Fruit fly (Drosophila melanogaster): ENCODE data around the gene CIAPIN1.

The CIAPIN1 gene

dm6 chr2L:15009703-15010102 is 29.0 kb downstream of the CIAPIN1 start, which contains the start of the genes THG and Rnmt (continued):
- TF ChIP-seq CG5953 (GFP tag; IDR thresholded peaks at IDR 0.05) (peak; percentile 71), CG30020 (tag; optimal IDR thresholded peaks at IDR 0.05) (peak; percentile 60), cas (GFP tag; IDR thresholded peaks at IDR 0.05) (peak; percentile 80), fd64A (GFP tag; optimal IDR thresholded peaks at IDR 0.05) (no peak), Max (GFP tag; optimal IDR thresholded peaks at IDR 0.05) (peak; percentile 79), CG17186 (GFP tag; optimal IDR thresholded peaks at IDR 0.05) (peak; percentile 29), CG6654 (GFP tag; optimal IDR thresholded peaks at IDR 0.05) (no peak), CG7556 (GFP tag; optimal IDR thresholded peaks at IDR 0.05) (peak; percentile 84), CG8388 (GFP tag; optimal IDR thresholded peaks at IDR 0.05) (peak; percentile 81), peb (GFP tag; IDR thresholded peaks at IDR 0.05) (peak; percentile 62), gce (GFP tag; IDR thresholded peaks at IDR 0.05) (peak; percentile 83; the same call in 2 of the 3 replicates), CG6175 (GFP tag; IDR thresholded peaks at IDR 0.05) (peak; percentile 71), CG1832 (GFP tag; optimal IDR thresholded peaks at IDR 0.05) (no peak), ttk (GFP tag; IDR thresholded peaks at IDR 0.05) (peak; percentile 86), CG17359 (tag; optimal IDR thresholded peaks at IDR 0.05) (peak; percentile 72), CG12299 (tag; optimal IDR thresholded peaks at IDR 0.05) (peak; percentile 81), vfl (GFP tag; optimal IDR thresholded peaks at IDR 0.05) (peak; percentile 71), nau (GFP tag; optimal IDR thresholded peaks at IDR 0.05) (peak; percentile 55), sens (GFP tag) (peak; percentile 96), CG2199 (GFP tag; IDR thresholded peaks at IDR 0.05) (peak; percentile 56; the same call in 1 of the 3 replicates), CG2202 (tag; optimal IDR thresholded peaks at IDR 0.05) (peak; percentile 72), CG17912 (GFP tag; optimal IDR thresholded peaks at IDR 0.05) (peak; percentile 2), crol (GFP tag; IDR thresholded peaks at IDR 0.05) (peak; percentile 33; the same call in 1 of the 2 replicates), wek (GFP tag; optimal IDR thresholded peaks at IDR 0.05) (no peak), CG30403 (GFP tag; optimal IDR thresholded peaks at IDR 0.05) (peak; percentile 93), knrl (GFP tag; IDR thresholded peaks at IDR 0.05; ENCODE audit: partially characterized antibody) (peak; percentile 89), CG4707 (GFP tag; optimal IDR thresholded peaks at IDR 0.05) (peak; percentile 20), grn (GFP tag; optimal IDR thresholded peaks at IDR 0.05) (no peak), CG3407 (GFP tag; optimal IDR thresholded peaks at IDR 0.05) (peak; percentile 68), CG8765 (GFP tag; IDR thresholded peaks at IDR 0.05) (peak; percentile 68), PHDP (tag; optimal IDR thresholded peaks at IDR 0.05) (peak; percentile 90), ro (GFP tag; IDR thresholded peaks at IDR 0.05) (peak; percentile 36; the same call in 1 of the 2 replicates), Lhr (GFP tag; optimal IDR thresholded peaks at IDR 0.05) (peak; percentile 58), Vsx1 (GFP tag; optimal IDR thresholded peaks at IDR 0.05) (no peak), CG16813 (GFP tag; IDR thresholded peaks at IDR 0.05; ENCODE audit: partially characterized antibody) (peak; percentile 86), ERR (GFP tag; optimal IDR thresholded peaks at IDR 0.05) (peak; percentile 31), emc (GFP tag; optimal IDR thresholded peaks at IDR 0.05) (no peak), CG9817 (tag; optimal IDR thresholded peaks at IDR 0.05) (peak; percentile 90), CG1792 (GFP tag; optimal IDR thresholded peaks at IDR 0.05) (peak; percentile 26), lbe (GFP tag; optimal IDR thresholded peaks at IDR 0.05) (peak; percentile 81), gem (tag; optimal IDR thresholded peaks at IDR 0.05) (peak; percentile 94), CG8290 (GFP tag; optimal IDR thresholded peaks at IDR 0.05) (peak; percentile 77), CG8290 (tag; optimal IDR thresholded peaks at IDR 0.05) (peak; percentile 6 to 58), CG12391 (tag; optimal IDR thresholded peaks at IDR 0.05) (peak; percentile 92), jing (GFP tag; optimal IDR thresholded peaks at IDR 0.05) (peak; percentile 57), CG2129 (GFP tag; IDR thresholded peaks at IDR 0.05; ENCODE audit: partially characterized antibody) (peak; percentile 87), Sox100B (GFP tag; optimal IDR thresholded peaks at IDR 0.05) (peak; percentile 60), CG33213 (GFP tag; optimal IDR thresholded peaks at IDR 0.05) (peak; percentile 44), HmgZ (tag; optimal IDR thresholded peaks at IDR 0.05) (peak; percentile 90), CG9797 (GFP tag; optimal IDR thresholded peaks at IDR 0.05) (peak; percentile 30), CG12659 (GFP tag; optimal IDR thresholded peaks at IDR 0.05) (peak; percentile 87)
